Worm (Caenorhabditis elegans) whole organism, young adult: Measurements from ENCODE around the gene Y37A1B.4.

ENCODE experiments used
- B0035.1 ChIP-seq: sonication (generic microtip); optimal IDR thresholded peaks from 2 replicates; lab custom pipeline; 2016; ENCODE audit warnings: missing genetic modification characterization, mild to moderate bottlenecking, missing compliant biosample characterization, missing genotype, missing genetic modification reagents
- B0261.1 ChIP-seq: sonication (generic microtip); optimal IDR thresholded peaks from 2 replicates; lab custom pipeline; 2016; ENCODE audit warnings: mild to moderate bottlenecking, missing genetic modification characterization, moderate library complexity, missing compliant biosample characterization
- F22D6.2 ChIP-seq: sonication (generic microtip); optimal IDR thresholded peaks from 2 replicates; lab custom pipeline; 2016; ENCODE audit warnings: mild to moderate bottlenecking, missing genetic modification characterization, missing compliant biosample characterization
- F49E8.2 ChIP-seq: sonication (generic microtip); optimal IDR thresholded peaks from 3 replicates; lab custom pipeline; 2017; ENCODE audit warnings: missing genetic modification characterization, mild to moderate bottlenecking, missing compliant biosample characterization, antibody characterized with exemption, moderate library complexity; ENCODE audit not compliant: insufficient read depth
- K12H6.12 ChIP-seq: fragments of 200-800 bp; sonication (Bioruptor generic); optimal IDR thresholded peaks from 2 replicates; lab custom pipeline; 2018; ENCODE audit warnings: mild to moderate bottlenecking, missing genetic modification characterization, missing compliant biosample characterization
- akir-1 ChIP-seq: fragments of 200-800 bp; sonication (Bioruptor generic); optimal IDR thresholded peaks from 2 replicates; lab custom pipeline; 2018; ENCODE audit warnings: mild to moderate bottlenecking, missing genetic modification characterization, moderate library complexity, missing compliant biosample characterization
- ama-1 ChIP-seq, 3 experiments: fragments of 150-350 bp in 1 of 3; sonication (generic microtip) in 2 of 3; optimal IDR thresholded peaks; 2 replicates each; lab custom pipeline; 2014 to 2018; ENCODE audit warnings: missing biosample characterization in 2 of 3, missing genetic modification characterization in 2 of 3, missing genetic modification reagents in 2 of 3
- aptf-3 ChIP-seq: fragments of 200-800 bp; sonication (Bioruptor generic); IDR thresholded peaks from 2 replicates; pipeline ENCODE4 v1.3.6; 2022; ENCODE audit warnings: missing genetic modification characterization, missing compliant biosample characterization
- attf-5 ChIP-seq: fragments of 200-800 bp; sonication (Bioruptor generic); optimal IDR thresholded peaks from 2 replicates; lab custom pipeline; 2018; ENCODE audit warnings: mild to moderate bottlenecking, missing genetic modification characterization, missing compliant biosample characterization
- attf-6 ChIP-seq: fragments of 200-800 bp; sonication (Bioruptor generic); IDR thresholded peaks from 2 replicates; pipeline ENCODE4 v1.3.6; 2022; ENCODE audit warnings: missing genetic modification reagents, missing genetic modification characterization, missing compliant biosample characterization
- cebp-1 ChIP-seq, 2 experiments: fragments of 200-800 bp in 1 of 2; sonication (Bioruptor generic) in 1 of 2; sonication (generic microtip) in 1 of 2; IDR thresholded peaks in 1 of 2; optimal IDR thresholded peaks in 1 of 2; 2 replicates each; pipeline versions ENCODE4 v1.3.6 to Lab custom; 2017 to 2022; ENCODE audit warnings: missing compliant biosample characterization in 2 of 2, missing genetic modification characterization in 2 of 2, mild to moderate bottlenecking in 1 of 2, missing genetic modification reagents in 1 of 2, moderate library complexity in 1 of 2
- ceh-40 ChIP-seq: fragments of 200-800 bp; sonication (Bioruptor generic); IDR thresholded peaks from 2 replicates; pipeline ENCODE4 v1.3.6; 2022; ENCODE audit warnings: missing genetic modification characterization, missing compliant biosample characterization
- ceh-79 ChIP-seq: sonication (generic microtip); optimal IDR thresholded peaks from 2 replicates; lab custom pipeline; 2017; ENCODE audit warnings: mild to moderate bottlenecking, missing genetic modification characterization, missing compliant biosample characterization
- dox-1 ChIP-seq: fragments of 200-800 bp; sonication (Bioruptor generic); IDR thresholded peaks from 2 replicates; pipeline ENCODE4 v1.3.6; 2022; ENCODE audit warnings: missing genetic modification reagents, missing genetic modification characterization, missing compliant biosample characterization
- dpff-1 ChIP-seq: sonication (generic microtip); optimal IDR thresholded peaks from 2 replicates; lab custom pipeline; 2017; ENCODE audit warnings: mild to moderate bottlenecking, missing genetic modification characterization, missing compliant biosample characterization
- gei-17 ChIP-seq: fragments of 200-800 bp; sonication (Bioruptor generic); optimal IDR thresholded peaks from 2 replicates; lab custom pipeline; 2018; ENCODE audit warnings: mild to moderate bottlenecking, missing genetic modification characterization, missing compliant biosample characterization
- let-607 ChIP-seq, 2 experiments: fragments of 200-800 bp in 1 of 2; sonication (Bioruptor generic) in 1 of 2; sonication (generic microtip) in 1 of 2; optimal IDR thresholded peaks; 2 replicates each; lab custom pipeline; 2016 to 2018; ENCODE audit warnings: mild to moderate bottlenecking in 2 of 2, missing compliant biosample characterization in 2 of 2, missing genetic modification characterization in 2 of 2, moderate library complexity in 2 of 2, missing genotype in 1 of 2
- lin-26 ChIP-seq: fragments of 200-800 bp; sonication (Bioruptor generic); IDR thresholded peaks from 2 replicates; pipeline ENCODE4 v1.3.6; 2022; ENCODE audit warnings: missing genetic modification reagents, missing genetic modification characterization, missing compliant biosample characterization
- lin-54 ChIP-seq: fragments of 200-800 bp; sonication (Bioruptor generic); optimal IDR thresholded peaks from 2 replicates; lab custom pipeline; 2018; ENCODE audit warnings: mild to moderate bottlenecking, missing genetic modification characterization, missing compliant biosample characterization
- lir-1 ChIP-seq: fragments of 200-800 bp; sonication (Bioruptor generic); conservative IDR thresholded peaks from 2 replicates; pipeline ENCODE4 v1.3.6; 2022; ENCODE audit warnings: missing genetic modification reagents, missing genetic modification characterization, missing compliant biosample characterization
- lsl-1 ChIP-seq: fragments of 200-800 bp; sonication (Bioruptor generic); optimal IDR thresholded peaks from 2 replicates; lab custom pipeline; 2018; ENCODE audit warnings: mild to moderate bottlenecking, missing genetic modification characterization, moderate library complexity, missing compliant biosample characterization
- madf-8 ChIP-seq: fragments of 200-800 bp; sonication (Bioruptor generic); conservative IDR thresholded peaks from 2 replicates; pipeline ENCODE4 v1.3.6; 2022; ENCODE audit warnings: missing genetic modification reagents, missing genetic modification characterization, missing compliant biosample characterization
- mcd-1 ChIP-seq: fragments of 200-800 bp; sonication (Bioruptor generic); IDR thresholded peaks from 2 replicates; pipeline ENCODE4 v1.3.6; 2022; ENCODE audit warnings: missing genetic modification reagents, missing genetic modification characterization, missing compliant biosample characterization
- nfya-1 ChIP-seq: sonication (generic microtip); optimal IDR thresholded peaks from 2 replicates; lab custom pipeline; 2017; ENCODE audit warnings: antibody characterized with exemption, missing compliant biosample characterization, missing genetic modification characterization, borderline replicate concordance; ENCODE audit not compliant: insufficient read depth
- nfya-2 ChIP-seq: fragments of 200-800 bp; sonication (Bioruptor generic); IDR thresholded peaks from 2 replicates; pipeline ENCODE4 v1.3.6; 2022; ENCODE audit warnings: missing genetic modification reagents, missing genetic modification characterization, missing compliant biosample characterization
- nfyb-1 ChIP-seq: fragments of 200-800 bp; sonication (Bioruptor generic); IDR thresholded peaks from 2 replicates; pipeline ENCODE4 v1.3.6; 2022; ENCODE audit warnings: missing genetic modification reagents, missing genetic modification characterization, missing compliant biosample characterization
- nhr-120 ChIP-seq: fragments of 200-800 bp; sonication (Bioruptor generic); IDR thresholded peaks from 2 replicates; pipeline ENCODE4 v1.3.6; 2022; ENCODE audit warnings: missing genetic modification characterization, missing compliant biosample characterization
- nhr-179 ChIP-seq: sonication (generic microtip); optimal IDR thresholded peaks from 2 replicates; lab custom pipeline; 2016; ENCODE audit warnings: mild to moderate bottlenecking, missing genetic modification characterization, missing compliant biosample characterization
- nhr-80 ChIP-seq: sonication (generic microtip); optimal IDR thresholded peaks from 2 replicates; lab custom pipeline; 2016; ENCODE audit warnings: missing genetic modification characterization, missing compliant biosample characterization
- pbrm-1 ChIP-seq: fragments of 200-800 bp; sonication (Bioruptor generic); IDR thresholded peaks from 2 replicates; pipeline ENCODE4 v1.3.6; 2022; ENCODE audit warnings: missing genetic modification reagents, missing genetic modification characterization, missing compliant biosample characterization
- snpc-4 ChIP-seq, 5 experiments: fragments of 150-350 bp in 1 of 5; sonication (generic microtip) in 4 of 5; optimal IDR thresholded peaks; 2 replicates each; lab custom pipeline; 2014 to 2018; ENCODE audit warnings: missing genetic modification characterization in 5 of 5, missing biosample characterization in 3 of 5, antibody characterized with exemption in 2 of 5, mild to moderate bottlenecking in 2 of 5, missing compliant biosample characterization in 2 of 5, missing genotype in 2 of 5, moderate library complexity in 2 of 5, missing genetic modification reagents in 1 of 5
- sptf-2 ChIP-seq: fragments of 200-800 bp; sonication (Bioruptor generic); optimal IDR thresholded peaks from 2 replicates; lab custom pipeline; 2018; ENCODE audit warnings: mild to moderate bottlenecking, missing genetic modification characterization, missing compliant biosample characterization
- unc-62 ChIP-seq: fragments of 150-350 bp; optimal IDR thresholded peaks from 2 replicates; lab custom pipeline; 2014; ENCODE audit warnings: missing biosample characterization, missing genetic modification reagents, missing genetic modification characterization
- ztf-25 ChIP-seq: fragments of 200-800 bp; sonication (Bioruptor generic); IDR thresholded peaks from 2 replicates; pipeline ENCODE4 v1.3.6; 2022; ENCODE audit warnings: missing genetic modification reagents, missing genetic modification characterization, missing compliant biosample characterization
- ztf-6 ChIP-seq: fragments of 200-800 bp; sonication (Bioruptor generic); IDR thresholded peaks from 2 replicates; pipeline ENCODE4 v1.3.6; 2022; ENCODE audit warnings: missing genetic modification reagents, missing genetic modification characterization, missing compliant biosample characterization

Y37A1B.4 gene

DNA sequence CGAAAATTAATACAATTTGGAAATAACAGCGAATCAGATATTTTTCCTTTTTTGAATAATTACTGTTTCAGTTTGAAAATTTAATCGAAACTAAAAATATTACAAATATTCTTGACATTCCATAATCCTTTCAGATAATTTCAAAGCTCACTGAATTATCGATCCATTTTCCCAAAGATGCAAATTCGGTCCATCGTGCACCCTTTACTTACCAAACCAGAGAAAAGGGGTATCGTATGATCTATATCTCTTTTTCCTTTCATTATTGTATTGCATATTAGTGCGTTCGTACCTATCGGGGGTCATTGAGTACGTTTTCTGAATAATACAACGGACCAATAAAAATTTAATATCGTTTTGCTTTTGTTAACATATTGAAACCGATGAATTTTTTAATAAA is 44.2 kb upstream of the Y37A1B.4 start:
- TF ChIP-seq ceh-79 (tag; lab: Kevin White, UChicago) (no peak), dpff-1 (tag; lab: Kevin White, UChicago) (no peak), gei-17 (GFP tag; lab: Kevin White, UChicago) (no peak), pbrm-1 (GFP tag; lab: Robert Waterston, UW) (no peak), K12H6.12 (no peak), akir-1 (GFP tag; lab: Kevin White, UChicago) (no peak), let-607 (tag; optimal IDR thresholded peaks at IDR 0.05; lab: Kevin White, UChicago) (no peak), lsl-1 (GFP tag; lab: Kevin White, UChicago) (no peak), B0035.1 (tag; lab: Kevin White, UChicago) (no peak), B0261.1 (tag; lab: Kevin White, UChicago) (no peak), F49E8.2 (tag; lab: Kevin White, UChicago) (no peak), madf-8 (no peak), dox-1 (GFP tag; lab: Robert Waterston, UW) (no peak), aptf-3 (GFP tag; lab: Robert Waterston, UW) (no peak), nfya-1 (tag; lab: Kevin White, UChicago) (no peak), ceh-40 (no peak), nhr-179 (tag; lab: Kevin White, UChicago) (no peak)
- TF ChIP-seq, all 124 proteins: peak for 0

DNA sequence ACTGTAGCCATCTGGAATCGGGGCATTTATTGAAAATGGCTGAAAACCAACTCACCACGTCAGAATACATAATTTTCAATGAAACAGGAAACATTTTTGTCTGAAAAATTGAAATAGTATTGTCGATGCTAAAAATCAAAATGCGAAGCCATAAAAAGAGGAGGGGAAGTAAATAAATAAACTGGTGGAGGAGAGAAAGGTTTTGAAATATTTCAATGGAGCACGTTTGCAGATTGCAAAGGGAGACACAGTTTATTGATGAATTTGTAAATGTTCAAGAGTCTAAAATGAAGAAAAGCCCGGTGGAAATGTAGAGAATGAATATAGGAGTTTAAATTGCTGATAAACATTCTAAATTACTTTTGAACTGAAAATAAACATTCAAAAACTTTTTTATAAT is 42.5 kb upstream of the Y37A1B.4 start, which contains the start of gene F52B11.5:
TSS of gene F52B11.5 (minus strand) at position 178 of the 400 bp plus-strand sequence.
- no peak for TF ChIP-seq ama-1 (optimal IDR thresholded peaks at IDR 0.05; lab: Kevin White, UChicago)
- no peak for TF ChIP-seq ama-1 (GFP tag; optimal IDR thresholded peaks at IDR 0.05; lab: Kevin White, UChicago)
- TF ChIP-seq mcd-1 = peak; percentile 19; the same call in 1 of the 2 replicates
- 0 out of 2 replicates have a peak, but pooled peaks have one; percentile 22 for TF ChIP-seq cebp-1 (GFP tag; IDR thresholded peaks at IDR 0.05; lab: Robert Waterston, UW)
- no peak for TF ChIP-seq cebp-1 (tag; optimal IDR thresholded peaks at IDR 0.05; lab: Kevin White, UChicago)
- no peak for TF ChIP-seq nhr-120 (GFP tag; lab: Robert Waterston, UW)
- peak; percentile 19 for TF ChIP-seq nhr-80 (tag; lab: Kevin White, UChicago)
- peak; percentile 24 for TF ChIP-seq attf-5
- TF ChIP-seq snpc-4 (GFP tag; optimal IDR thresholded peaks at IDR 0.05; lab: Kevin White, UChicago) = no peak
- peak in 1 of 4 experiments; percentile 45 for TF ChIP-seq snpc-4 (tag; optimal IDR thresholded peaks at IDR 0.05; lab: Kevin White, UChicago)
- TF ChIP-seq, all 124 proteins: peak for 5

DNA sequence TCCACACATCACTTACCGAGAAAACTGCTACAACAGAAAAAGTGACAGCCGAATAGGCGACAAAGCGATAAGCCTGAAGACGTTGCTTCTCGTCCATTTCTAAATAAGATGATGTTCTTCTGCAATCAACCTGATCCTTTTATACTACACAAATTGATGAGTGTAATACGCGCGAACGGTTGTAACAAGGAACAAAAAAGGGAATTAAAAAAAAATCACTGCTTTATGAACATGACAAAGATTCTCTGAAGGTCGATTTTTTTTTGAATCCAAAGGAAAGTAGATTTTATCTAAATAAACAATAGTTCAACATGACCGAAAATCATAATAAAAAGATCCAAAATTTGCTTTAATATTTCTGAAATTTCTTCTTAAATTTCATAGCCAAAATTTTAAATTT is 38.7 kb upstream of the Y37A1B.4 start, which contains the start of gene col-133:
TSS of gene col-133 (minus strand) at position 101 of the 400 bp plus-strand sequence.
- TF ChIP-seq lir-1 (GFP tag; lab: Robert Waterston, UW) (no peak), unc-62 (no peak), F22D6.2 (tag; lab: Kevin White, UChicago) (no peak), attf-6 (GFP tag; lab: Robert Waterston, UW) (no peak), nhr-80 (tag; lab: Kevin White, UChicago) (no peak), lin-26 (no peak), sptf-2 (no peak), lin-54 (GFP tag; lab: Kevin White, UChicago) (no peak), nfya-2 (no peak), nfyb-1 (no peak), ztf-6 (GFP tag; lab: Robert Waterston, UW) (no peak), gei-17 (GFP tag; lab: Kevin White, UChicago) (no peak), ztf-25 (GFP tag; lab: Robert Waterston, UW) (no peak)
